Fruit fly (Drosophila melanogaster) whole organism, larva: ENCODE results near the gene CG18787.
A peak's percentile ranks its signal among the peaks of the same experiment; 100 is the strongest.
"Not testable (repeated sequence)": the region's sequence is repeated elsewhere in the genome, so short reads cannot be mapped to it uniquely, and the experiment has no call there.

Source experiments
- noc ChIP-seq: fragments of 200-800 bp; sonication (Bioruptor generic); optimal IDR thresholded peaks from 3 replicates; lab custom pipeline; 2019; ENCODE audit warnings: missing biosample characterization, mild to moderate bottlenecking, missing genetic modification characterization, moderate library complexity

Gene CG18787

DNA sequence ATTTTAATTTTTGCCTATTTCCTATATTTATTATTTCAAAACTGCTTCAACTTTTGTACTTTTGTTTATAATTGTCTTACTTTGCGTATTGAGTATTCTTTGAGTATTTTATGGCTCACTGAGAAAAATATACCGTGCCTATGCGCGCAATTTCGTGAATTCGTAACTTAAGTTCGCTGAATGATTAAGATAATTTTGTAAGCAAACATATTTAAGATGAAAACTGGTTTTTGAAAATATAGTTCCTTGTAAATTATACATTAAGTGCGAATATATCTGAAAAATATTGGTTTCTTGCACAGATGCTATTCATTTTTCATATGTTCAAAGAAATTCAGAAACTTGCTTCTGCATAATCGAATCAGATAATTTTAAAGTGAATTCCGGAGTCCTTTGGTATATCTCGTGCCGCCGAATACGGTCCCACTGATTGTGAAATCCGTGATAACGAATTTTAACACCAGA, at the start of gene CG18787, which contains the start of gene Nfs1:
TSS of gene CG18787 (minus strand) at position 101 of the 465 bp plus-strand sequence.
TSS of gene Nfs1 (plus strand) at position 415 of the 465 bp plus-strand sequence.
- TF ChIP-seq noc (tag; lab: Kevin White, UChicago) = not testable (repeated sequence)

DNA sequence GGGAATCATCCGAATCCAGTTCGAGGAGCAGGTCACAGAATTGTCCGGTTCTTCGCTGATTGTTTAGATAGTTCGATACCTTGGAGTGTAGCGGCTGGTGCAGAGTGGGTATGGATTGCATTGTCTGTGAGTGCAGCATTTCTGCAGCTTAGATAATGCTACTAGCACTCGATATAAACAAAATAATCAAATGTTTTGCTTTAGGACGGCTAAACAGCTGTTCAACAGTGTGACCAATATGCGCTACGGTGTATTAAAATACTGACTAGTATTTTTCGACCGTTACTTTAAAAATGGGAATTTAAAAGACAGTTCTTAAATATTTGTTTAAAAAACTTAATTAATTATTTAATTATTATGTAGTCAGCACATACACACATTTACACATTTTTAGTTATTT, 49.6 kb upstream of the CG18787 start, which contains the start of gene Plzf:
TSS of gene Plzf (minus strand) at position 196 of the 400 bp plus-strand sequence.
- TF ChIP-seq noc (tag; lab: Kevin White, UChicago) = no peak

DNA sequence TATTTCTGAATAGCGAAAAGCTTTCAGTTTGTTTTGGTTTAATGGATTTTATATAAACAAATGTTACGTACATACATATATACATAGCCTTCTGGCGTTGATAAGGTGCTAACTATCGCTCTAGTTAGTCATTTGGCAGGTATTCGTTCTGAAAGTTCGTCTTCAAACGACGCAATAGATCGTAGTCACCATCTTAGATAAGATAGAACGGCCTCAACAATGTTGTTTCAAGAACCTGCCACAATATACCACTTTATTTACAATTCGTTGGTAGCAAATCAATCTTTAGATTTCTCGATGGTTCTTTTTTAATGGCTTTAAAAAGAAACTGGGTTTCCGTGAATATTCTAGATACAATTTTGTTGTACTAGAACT, 47.7 kb upstream of the CG18787 start:
- TF ChIP-seq noc (tag; lab: Kevin White, UChicago) = peak; percentile 50

DNA sequence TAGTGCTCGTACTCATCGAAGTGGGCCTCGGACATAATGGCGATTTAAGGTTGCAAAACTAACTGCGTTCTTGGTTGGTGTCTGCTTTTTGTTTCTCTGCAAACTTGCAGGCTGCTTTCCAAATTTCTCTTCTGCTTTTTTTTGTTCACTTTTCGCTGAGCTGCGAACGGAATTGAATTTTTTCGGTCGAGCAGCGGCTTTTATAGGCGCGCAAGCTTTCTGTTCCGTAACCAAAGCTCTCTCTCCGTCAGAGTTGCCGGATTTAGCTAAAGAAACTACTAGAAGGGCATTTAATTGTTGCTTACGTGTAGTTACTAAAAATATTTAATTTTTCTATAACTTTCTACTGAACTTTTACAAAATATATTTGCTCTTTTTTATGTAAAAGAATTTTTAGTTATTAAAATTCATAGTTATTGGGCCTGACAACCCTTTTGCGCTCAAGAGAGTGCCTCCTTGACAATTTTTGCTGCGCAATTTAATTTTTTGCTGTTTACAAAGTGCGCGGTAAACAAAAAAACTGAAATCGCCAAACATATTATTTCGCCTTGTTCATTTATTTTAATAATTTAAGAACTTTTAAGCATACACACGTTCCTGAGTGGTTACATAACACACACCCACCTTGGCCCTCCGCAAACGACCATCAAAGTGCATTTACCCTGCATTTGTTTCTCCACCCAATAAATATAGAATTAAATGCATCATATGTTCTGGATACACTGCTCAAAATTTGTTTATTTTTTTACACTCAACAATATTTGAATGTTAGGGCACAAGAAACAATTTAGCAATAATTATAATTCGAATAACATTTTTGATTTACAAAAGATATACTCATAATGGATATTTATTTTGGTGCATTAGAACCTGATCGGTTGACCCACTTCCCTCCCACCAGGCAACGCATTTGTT, 47.1 kb upstream of the CG18787 start, which contains the start of gene CG6770:
TSS of gene CG6770 (minus strand) at position 178 of the 915 bp plus-strand sequence.
- peak; percentile 87 for TF ChIP-seq noc (tag; lab: Kevin White, UChicago)

DNA sequence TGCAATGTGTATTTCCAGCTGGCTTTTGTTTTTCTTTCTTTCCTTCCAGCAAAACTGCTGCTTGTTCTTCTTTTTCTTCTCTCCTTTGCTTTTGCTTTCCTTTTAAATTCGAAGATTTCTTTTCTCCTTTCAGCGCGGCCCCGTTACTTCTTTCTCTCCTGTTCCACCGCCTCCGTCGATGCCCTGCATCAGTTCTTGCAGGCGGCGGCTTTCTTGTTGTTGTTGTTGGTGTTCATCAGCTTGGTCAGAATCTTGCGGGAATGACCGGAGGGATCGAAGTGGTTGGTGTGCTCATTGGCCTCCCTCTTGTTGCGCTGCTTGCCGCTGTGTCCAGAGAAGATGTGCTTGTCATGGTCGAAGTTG, 46.4 kb upstream of the CG18787 start:
- no peak for TF ChIP-seq noc (tag; lab: Kevin White, UChicago)

DNA sequence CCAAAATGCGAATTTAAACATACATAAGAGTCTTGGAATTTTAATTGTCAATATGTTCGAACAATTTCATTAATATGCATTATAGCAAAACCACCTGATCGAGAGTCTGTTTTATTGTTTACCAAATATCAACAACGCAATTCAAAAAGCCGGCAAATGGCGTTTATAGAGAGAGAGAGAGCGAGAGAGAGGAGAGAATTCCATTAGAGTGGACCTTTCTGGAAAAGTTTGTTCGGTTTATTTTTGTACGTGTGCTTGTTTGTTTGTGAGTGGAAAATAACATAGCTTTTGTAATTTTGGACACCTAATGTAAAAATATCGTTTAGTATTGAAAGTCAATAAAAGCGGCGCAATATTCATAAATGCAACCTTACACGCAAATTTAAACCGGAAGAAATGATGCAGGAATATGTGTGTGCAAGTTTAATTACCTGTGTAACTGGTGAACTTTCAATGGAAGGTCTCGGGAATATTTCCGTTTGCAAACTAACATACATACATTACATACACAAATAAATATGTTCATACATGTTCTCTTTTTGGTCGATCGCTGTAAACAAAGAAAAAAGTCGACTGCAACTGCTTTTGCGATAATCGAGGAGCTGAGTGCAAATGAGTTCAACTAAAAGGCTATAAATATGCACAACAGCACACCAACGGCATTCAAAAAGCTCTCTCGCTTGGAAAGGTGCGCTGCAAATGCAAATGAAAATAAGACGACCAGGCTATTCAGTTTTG, 45.6 kb upstream of the CG18787 start, which contains the start of gene CG6785:
TSS of gene CG6785 (minus strand) at position 588 of the 738 bp plus-strand sequence.
- peak; percentile 84 for TF ChIP-seq noc (tag; lab: Kevin White, UChicago)

DNA sequence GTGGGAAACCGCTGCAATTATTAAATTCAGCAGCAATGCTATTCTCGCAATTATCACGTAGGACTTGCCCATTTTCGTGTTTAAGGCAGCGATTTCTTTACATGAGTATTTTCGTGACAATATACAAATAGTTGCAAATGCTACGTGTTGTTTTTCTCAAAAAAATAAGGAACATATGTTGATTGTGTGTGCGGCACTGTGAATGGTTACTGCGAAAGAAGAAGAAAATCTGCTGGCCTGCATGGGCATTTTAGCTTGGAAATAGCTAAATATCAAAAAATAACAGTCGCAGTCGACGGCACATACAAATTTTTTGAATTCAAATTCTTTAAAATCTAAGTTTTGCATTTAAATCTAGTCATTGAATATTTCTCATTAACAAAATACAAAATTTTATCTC, 41.4 kb upstream of the CG18787 start, which contains the start of gene CG6766:
TSS of gene CG6766 (minus strand) at position 180 of the 400 bp plus-strand sequence.
- no peak for TF ChIP-seq noc (tag; lab: Kevin White, UChicago)

DNA sequence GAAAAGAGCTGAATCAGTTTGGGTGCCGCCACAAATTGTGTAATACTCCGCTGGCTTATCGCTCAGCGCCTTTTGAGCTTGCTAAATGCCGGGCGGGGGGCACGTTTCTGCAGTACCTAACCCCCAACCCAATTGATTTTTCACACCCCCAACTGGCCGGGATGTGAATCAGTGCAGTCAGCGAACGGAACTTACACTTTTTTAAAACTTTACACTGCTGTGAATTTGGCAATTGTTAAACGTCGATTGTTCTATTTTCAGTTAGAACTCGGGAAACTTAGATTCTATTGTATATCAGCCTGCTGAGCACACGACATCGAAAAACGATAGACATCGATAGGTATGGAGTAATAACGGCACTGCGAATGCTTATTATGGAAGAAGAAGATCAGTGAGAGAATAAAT, 39.0 kb upstream of the CG18787 start, which contains the start of gene Tom70:
TSS of gene Tom70 (minus strand) at position 335 of the 405 bp plus-strand sequence.
- no peak for TF ChIP-seq noc (tag; lab: Kevin White, UChicago)

DNA sequence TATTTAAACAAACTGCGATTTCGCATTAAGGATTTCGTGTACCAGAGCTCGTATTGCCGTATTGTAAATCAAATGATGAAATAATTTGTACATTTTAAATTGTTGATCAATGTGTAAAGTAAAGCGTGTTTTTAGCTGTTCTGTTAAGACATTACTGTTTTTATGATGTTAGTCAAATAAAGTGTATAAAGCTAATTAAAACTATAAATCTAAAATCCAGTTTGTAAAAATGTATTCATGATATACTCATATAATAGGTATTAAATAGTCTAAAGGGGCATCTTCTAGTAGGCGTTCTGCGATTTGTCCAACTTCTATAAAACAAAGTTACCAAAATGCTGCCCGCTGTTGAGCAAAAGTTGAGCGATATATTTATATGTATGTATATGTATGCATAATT, 34.8 kb upstream of the CG18787 start, which contains the start of gene CG18788:
TSS of gene CG18788 (plus strand) at position 301 of the 400 bp plus-strand sequence.
- no peak for TF ChIP-seq noc (tag; lab: Kevin White, UChicago)

DNA sequence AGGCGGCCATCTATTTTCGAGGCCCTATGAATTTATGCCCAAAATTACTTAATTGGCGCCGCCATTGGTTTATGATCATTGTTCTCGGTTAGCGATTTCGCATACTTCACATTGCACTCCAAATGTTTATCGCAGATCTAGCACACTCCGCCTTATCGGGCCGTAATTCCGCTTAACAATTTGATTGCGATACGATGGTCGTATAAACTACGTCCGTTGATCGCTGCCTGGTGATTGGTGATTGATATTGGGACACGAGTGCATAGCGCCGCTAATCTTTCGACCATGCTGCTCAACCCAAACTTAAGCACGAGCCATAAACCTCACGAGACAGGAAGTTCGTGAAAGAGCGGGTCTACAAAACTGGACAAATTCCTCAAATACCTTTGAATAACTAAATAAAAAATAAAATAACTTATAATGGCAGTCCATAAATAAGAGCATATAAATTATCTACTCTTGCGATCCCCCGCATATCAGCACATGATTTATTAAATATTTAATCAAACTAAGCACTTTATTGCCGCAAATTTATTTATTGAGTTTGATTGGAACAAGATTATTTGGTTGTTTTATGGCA, 31.5 kb upstream of the CG18787 start:
- peak; percentile 79 for TF ChIP-seq noc (tag; lab: Kevin White, UChicago)

DNA sequence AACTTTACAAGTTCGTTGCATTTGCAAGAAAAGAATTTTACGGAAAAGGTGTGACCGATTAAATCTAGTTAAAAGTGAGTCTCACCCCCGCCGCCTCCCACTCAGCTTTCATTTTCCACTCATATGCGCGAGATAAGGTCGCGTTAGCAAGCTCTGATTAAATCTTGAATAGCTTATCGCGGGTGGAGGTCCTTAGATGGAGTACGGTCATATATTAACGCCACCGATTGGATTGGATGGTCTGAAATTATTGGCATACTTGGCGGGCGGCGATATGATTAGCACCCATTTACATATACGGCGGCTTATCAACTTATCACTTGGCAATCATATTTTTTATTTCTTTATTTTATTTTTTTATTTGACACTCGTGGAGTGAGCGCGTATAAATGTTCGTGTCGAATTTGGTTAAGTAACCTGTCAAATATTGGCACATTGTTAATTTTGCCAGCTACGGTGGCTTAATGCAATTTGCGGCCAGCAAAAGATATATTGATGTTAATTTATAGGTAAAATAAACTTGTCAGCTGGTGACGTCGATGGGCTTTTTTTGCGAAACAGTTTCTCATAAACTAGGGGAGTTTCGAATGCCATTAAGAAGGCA, 30.6 kb upstream of the CG18787 start:
- peak; percentile 89 for TF ChIP-seq noc (tag; lab: Kevin White, UChicago)

DNA sequence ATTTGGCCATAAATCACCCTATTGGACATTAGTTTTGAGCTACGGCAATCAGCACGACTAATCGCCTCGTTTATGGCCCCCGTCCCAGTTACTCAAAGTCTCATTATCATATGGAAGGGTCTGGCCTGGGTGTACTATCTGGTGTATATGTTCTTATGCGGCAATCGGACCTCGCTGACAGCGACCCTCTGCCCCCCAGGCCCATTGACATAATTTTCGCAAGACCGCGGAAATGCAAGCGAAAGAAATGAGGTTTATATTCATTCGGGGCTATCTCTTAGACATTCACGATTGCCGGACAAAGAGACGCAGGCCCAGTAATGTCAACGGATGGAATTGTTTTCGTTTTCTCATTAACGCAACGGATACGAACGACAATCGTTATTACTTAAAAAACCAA, 29.7 kb upstream of the CG18787 start:
- TF ChIP-seq noc (tag; lab: Kevin White, UChicago) = no peak

DNA sequence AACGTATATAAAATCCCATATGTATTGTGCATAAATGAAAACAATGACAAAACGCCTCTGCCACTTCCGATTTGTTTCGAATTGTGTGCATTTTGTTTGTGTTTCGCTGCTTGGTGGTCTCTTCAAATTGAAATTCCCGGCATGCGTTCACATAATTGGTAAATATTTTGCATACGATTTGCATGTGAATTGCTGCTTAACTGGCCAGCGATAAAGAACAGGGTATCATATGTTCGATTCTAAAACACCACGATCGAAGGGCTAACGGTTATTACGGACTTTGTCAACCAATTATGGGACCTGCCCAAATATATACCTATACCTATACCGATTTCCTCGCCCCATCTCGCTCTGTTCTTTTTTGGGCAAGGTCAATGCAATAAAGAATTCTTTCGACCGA, 29.0 kb upstream of the CG18787 start:
- no peak for TF ChIP-seq noc (tag; lab: Kevin White, UChicago)

DNA sequence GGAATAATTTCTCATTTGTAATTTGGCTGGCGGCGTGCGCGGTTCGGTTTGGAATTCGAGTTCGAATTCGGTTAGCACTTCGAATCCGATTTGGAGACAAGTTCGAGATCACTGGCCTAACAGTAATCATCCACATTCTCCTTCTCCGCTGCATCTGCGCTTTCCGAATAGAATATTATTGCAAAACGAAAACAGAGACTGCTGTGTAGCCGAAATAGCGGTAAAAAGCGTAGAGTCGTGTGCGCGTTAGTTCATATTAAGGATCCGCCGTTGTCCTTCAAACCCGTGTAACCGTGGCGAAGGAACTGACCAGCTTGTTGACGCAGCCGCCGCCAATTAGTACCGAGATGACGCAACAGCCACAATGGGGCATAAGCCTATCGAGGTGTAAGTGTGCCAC, 28.3 kb upstream of the CG18787 start, which contains the start of gene dmGlut:
TSS of gene dmGlut (plus strand) at position 4 of the 400 bp plus-strand sequence.
- TF ChIP-seq noc (tag; lab: Kevin White, UChicago) = no peak
